Worm (Caenorhabditis elegans) whole organism, mixed stage, embryonic: ENCODE measurements around the gene F09C8.2.

Experiments
- M03D4.4 ChIP-seq: sonication (generic microtip); optimal IDR thresholded peaks from 2 replicates; lab custom pipeline; 2017; ENCODE audit warnings: mild to moderate bottlenecking, missing genetic modification characterization, missing compliant biosample characterization
- bed-3 ChIP-seq: fragments of 200-800 bp; sonication (Bioruptor generic); optimal IDR thresholded peaks from 3 replicates; lab custom pipeline; 2018; ENCODE audit warnings: mild to moderate bottlenecking, missing genetic modification characterization, moderate library complexity, missing compliant biosample characterization
- blmp-1 ChIP-seq: fragments of 150-350 bp; optimal IDR thresholded peaks from 2 replicates; lab custom pipeline; 2014; ENCODE audit warnings: missing biosample characterization, missing genetic modification characterization
- ceh-39 ChIP-seq: fragments of 150-350 bp; optimal IDR thresholded peaks from 2 replicates; lab custom pipeline; 2014; ENCODE audit warnings: missing biosample characterization, missing genetic modification characterization
- ceh-43 ChIP-seq: fragments of 200-800 bp; sonication (Bioruptor generic); optimal IDR thresholded peaks from 2 replicates; lab custom pipeline; 2018; ENCODE audit warnings: mild to moderate bottlenecking, missing genetic modification characterization, moderate library complexity, missing compliant biosample characterization
- ceh-83 ChIP-seq: fragments of 200-800 bp; sonication (Bioruptor generic); optimal IDR thresholded peaks from 2 replicates; lab custom pipeline; 2018; ENCODE audit warnings: mild to moderate bottlenecking, missing genetic modification characterization, missing compliant biosample characterization
- ces-1 ChIP-seq: fragments of 150-350 bp; optimal IDR thresholded peaks from 2 replicates; lab custom pipeline; 2014; ENCODE audit warnings: missing biosample characterization, missing genetic modification reagents, missing genetic modification characterization
- cnd-1 ChIP-seq: fragments of 200-800 bp; sonication (Bioruptor generic); optimal IDR thresholded peaks from 2 replicates; lab custom pipeline; 2018; ENCODE audit warnings: mild to moderate bottlenecking, missing genetic modification characterization, missing compliant biosample characterization
- drap-1 ChIP-seq: fragments of 200-800 bp; sonication (Bioruptor generic); optimal IDR thresholded peaks from 3 replicates; lab custom pipeline; 2018; ENCODE audit warnings: mild to moderate bottlenecking, missing genetic modification characterization, missing compliant biosample characterization
- elt-1 ChIP-seq: sonication (generic microtip); optimal IDR thresholded peaks from 2 replicates; lab custom pipeline; 2017; ENCODE audit warnings: missing genetic modification characterization, mild to moderate bottlenecking, missing compliant biosample characterization, antibody characterized with exemption, moderate library complexity, borderline replicate concordance; ENCODE audit not compliant: insufficient read depth
- elt-3 ChIP-seq: fragments of 150-350 bp; optimal IDR thresholded peaks from 2 replicates; lab custom pipeline; 2014; ENCODE audit warnings: missing biosample characterization, missing genetic modification characterization
- flh-1 ChIP-seq: fragments of 200-800 bp; sonication (Bioruptor generic); optimal IDR thresholded peaks from 2 replicates; lab custom pipeline; 2018; ENCODE audit warnings: mild to moderate bottlenecking, missing genetic modification characterization, moderate library complexity, missing compliant biosample characterization
- ham-2 ChIP-seq: fragments of 200-800 bp; sonication (Bioruptor generic); optimal IDR thresholded peaks from 2 replicates; lab custom pipeline; 2018; ENCODE audit warnings: mild to moderate bottlenecking, missing genetic modification characterization, missing compliant biosample characterization
- hlh-1 ChIP-seq: fragments of 150-350 bp; optimal IDR thresholded peaks from 2 replicates; lab custom pipeline; 2014; ENCODE audit warnings: missing biosample characterization, missing genetic modification reagents, missing genetic modification characterization
- lin-13 ChIP-seq: fragments of 150-350 bp; optimal IDR thresholded peaks from 2 replicates; lab custom pipeline; 2014; ENCODE audit warnings: missing biosample characterization, missing genetic modification characterization
- lin-32 ChIP-seq: fragments of 200-800 bp; sonication (Bioruptor generic); optimal IDR thresholded peaks from 2 replicates; lab custom pipeline; 2018; ENCODE audit warnings: mild to moderate bottlenecking, missing genetic modification characterization, missing compliant biosample characterization
- lsy-2 ChIP-seq: fragments of 150-350 bp; optimal IDR thresholded peaks from 2 replicates; lab custom pipeline; 2014; ENCODE audit warnings: missing biosample characterization, missing genetic modification characterization
- mab-5 ChIP-seq: fragments of 150-350 bp; optimal IDR thresholded peaks from 2 replicates; lab custom pipeline; 2014; ENCODE audit warnings: missing biosample characterization, missing genetic modification characterization
- mep-1 ChIP-seq: fragments of 150-350 bp; optimal IDR thresholded peaks from 2 replicates; lab custom pipeline; 2017; ENCODE audit warnings: missing biosample characterization, missing genetic modification reagents, missing genetic modification characterization, inconsistent platforms
- mls-2 ChIP-seq: sonication (generic microtip); optimal IDR thresholded peaks from 2 replicates; lab custom pipeline; 2016; ENCODE audit warnings: mild to moderate bottlenecking, missing genetic modification characterization, moderate library complexity, missing compliant biosample characterization
- nhr-12 ChIP-seq: fragments of 150-350 bp; optimal IDR thresholded peaks from 2 replicates; lab custom pipeline; 2014; ENCODE audit warnings: missing biosample characterization, missing genetic modification characterization
- nhr-2 ChIP-seq: fragments of 150-350 bp; optimal IDR thresholded peaks from 2 replicates; lab custom pipeline; 2014; ENCODE audit warnings: missing biosample characterization, missing genetic modification characterization
- nhr-237 ChIP-seq: fragments of 150-350 bp; optimal IDR thresholded peaks from 2 replicates; lab custom pipeline; 2014; ENCODE audit warnings: missing biosample characterization, missing genetic modification characterization
- nhr-28 ChIP-seq: fragments of 150-350 bp; optimal IDR thresholded peaks from 2 replicates; lab custom pipeline; 2014; ENCODE audit warnings: missing biosample characterization, missing genetic modification characterization
- nhr-76 ChIP-seq: sonication (generic microtip); optimal IDR thresholded peaks from 2 replicates; lab custom pipeline; 2017; ENCODE audit warnings: missing biosample characterization, missing genetic modification characterization
- pha-4 ChIP-seq: fragments of 150-350 bp; optimal IDR thresholded peaks from 2 replicates; lab custom pipeline; 2018; ENCODE audit warnings: missing biosample characterization, missing genetic modification reagents, missing genetic modification characterization
- sem-2 ChIP-seq: fragments of 200-800 bp; sonication (Bioruptor generic); optimal IDR thresholded peaks from 2 replicates; lab custom pipeline; 2018; ENCODE audit warnings: mild to moderate bottlenecking, missing genetic modification characterization, missing compliant biosample characterization
- snpc-4 ChIP-seq: fragments of 150-350 bp; optimal IDR thresholded peaks from 2 replicates; lab custom pipeline; 2014; ENCODE audit warnings: missing biosample characterization, missing genetic modification characterization
- sptf-1 ChIP-seq: sonication (generic microtip); optimal IDR thresholded peaks from 2 replicates; lab custom pipeline; 2017; ENCODE audit warnings: mild to moderate bottlenecking, missing genetic modification characterization, moderate library complexity, missing compliant biosample characterization
- tbx-8 ChIP-seq: fragments of 200-800 bp; sonication (Bioruptor generic); optimal IDR thresholded peaks from 2 replicates; lab custom pipeline; 2018; ENCODE audit warnings: mild to moderate bottlenecking, missing genetic modification characterization, moderate library complexity, missing compliant biosample characterization
- unc-120 ChIP-seq: sonication (generic microtip); optimal IDR thresholded peaks from 2 replicates; lab custom pipeline; 2017; ENCODE audit warnings: missing genetic modification characterization, missing compliant biosample characterization; ENCODE audit not compliant: poor library complexity, severe bottlenecking
- unc-39 ChIP-seq: fragments of 150-350 bp; optimal IDR thresholded peaks from 2 replicates; lab custom pipeline; 2014; ENCODE audit warnings: missing biosample characterization, missing genetic modification characterization
- unc-62 ChIP-seq: fragments of 150-350 bp; optimal IDR thresholded peaks from 2 replicates; lab custom pipeline; 2014; ENCODE audit warnings: missing biosample characterization, missing genetic modification reagents, missing genetic modification characterization
- zip-8 ChIP-seq: fragments of 150-350 bp; optimal IDR thresholded peaks from 2 replicates; lab custom pipeline; 2014; ENCODE audit warnings: missing biosample characterization, missing genetic modification characterization
- ztf-11 ChIP-seq: fragments of 150-350 bp; optimal IDR thresholded peaks from 2 replicates; lab custom pipeline; 2014; ENCODE audit warnings: missing biosample characterization, missing genetic modification characterization

The F09C8.2 gene

DNA sequence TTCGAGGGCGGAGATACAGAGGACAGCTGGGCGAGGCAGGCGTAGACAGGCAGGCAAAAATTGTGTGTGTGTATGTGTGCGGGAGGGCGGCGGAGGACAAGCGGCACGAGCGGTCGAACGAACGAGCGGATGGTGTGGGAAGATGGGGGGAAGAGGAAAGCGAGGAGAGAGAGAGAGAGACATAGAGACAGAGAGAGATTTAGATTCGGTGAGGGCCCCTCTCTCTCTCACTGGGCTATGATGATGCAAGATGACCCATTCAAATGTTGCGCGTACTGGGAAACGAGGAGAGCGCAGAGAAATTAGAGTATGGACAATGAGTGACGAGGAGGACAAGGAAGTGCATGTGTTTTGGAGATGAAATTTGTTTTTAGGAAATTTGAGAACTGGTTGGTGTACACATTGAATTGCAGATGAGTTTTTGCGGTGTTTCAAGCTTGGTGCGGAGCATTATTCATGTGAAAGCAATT is 941 bp upstream of the F09C8.2 start:
- TF ChIP-seq unc-62 (GFP tag; lab: Kevin White, UChicago) (peak; percentile 89), pha-4 (tag; lab: Kevin White, UChicago) (peak; percentile 52), lin-13 (tag; lab: Kevin White, UChicago) (peak; percentile 83), ces-1 (GFP tag; lab: Kevin White, UChicago) (peak; percentile 89), nhr-2 (tag; lab: Kevin White, UChicago) (peak; percentile 89), bed-3 (GFP tag; lab: Kevin White, UChicago) (peak; percentile 36), blmp-1 (no peak), nhr-28 (no peak), cnd-1 (peak; percentile 77), nhr-237 (tag; lab: Kevin White, UChicago) (peak; percentile 61), zip-8 (tag; lab: Kevin White, UChicago) (peak; percentile 89), unc-120 (peak; percentile 80), hlh-1 (peak; percentile 70), ceh-83 (GFP tag; lab: Kevin White, UChicago) (no peak), nhr-76 (tag; lab: Kevin White, UChicago) (no peak), nhr-12 (peak; percentile 20), ztf-11 (tag; lab: Kevin White, UChicago) (peak; percentile 92), sptf-1 (peak; percentile 87), ham-2 (peak; percentile 97), mls-2 (tag; lab: Kevin White, UChicago) (peak; percentile 93), elt-3 (tag; lab: Kevin White, UChicago) (peak; percentile 58), lsy-2 (tag; lab: Kevin White, UChicago) (peak; percentile 61), drap-1 (GFP tag; lab: Kevin White, UChicago) (peak; percentile 79), mep-1 (tag; lab: Kevin White, UChicago) (peak; percentile 70), snpc-4 (tag; lab: Kevin White, UChicago) (no peak), mab-5 (tag; lab: Kevin White, UChicago) (no peak), lin-32 (GFP tag; lab: Kevin White, UChicago) (peak; percentile 40), flh-1 (GFP tag; lab: Kevin White, UChicago) (peak; percentile 43), ceh-43 (GFP tag; lab: Kevin White, UChicago) (peak; percentile 67), unc-39 (tag; lab: Kevin White, UChicago) (peak; percentile 39), elt-1 (tag; lab: Kevin White, UChicago) (peak; percentile 62), sem-2 (GFP tag; lab: Kevin White, UChicago) (peak; percentile 40), M03D4.4 (tag; lab: Kevin White, UChicago) (peak; percentile 70), ceh-39 (peak; percentile 46), tbx-8 (GFP tag; lab: Kevin White, UChicago) (peak; percentile 77)

DNA sequence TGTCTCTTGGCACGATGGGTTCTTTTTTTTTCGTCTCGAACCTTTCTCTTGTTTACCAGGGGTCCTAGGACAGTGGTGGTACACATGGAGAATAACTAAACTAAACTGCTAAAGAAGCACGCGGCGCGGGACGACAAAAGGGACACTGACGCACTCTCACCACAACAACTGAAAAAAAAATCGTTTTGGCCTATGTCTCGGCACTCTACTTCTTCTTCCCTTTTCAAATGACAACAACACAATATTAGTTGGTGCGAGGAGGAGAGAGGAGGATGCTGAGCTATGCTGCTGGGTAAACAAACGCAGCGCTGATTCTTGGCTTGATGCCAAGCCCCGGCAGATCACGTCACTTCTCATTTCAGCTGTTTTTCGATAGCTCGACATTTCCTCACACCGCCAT is 1.6 kb downstream of the F09C8.2 start:
- TF ChIP-seq hlh-1 (no peak), ham-2 (no peak), elt-1 (tag; lab: Kevin White, UChicago) (no peak), ces-1 (GFP tag; lab: Kevin White, UChicago) (no peak), bed-3 (GFP tag; lab: Kevin White, UChicago) (no peak), sptf-1 (no peak), ceh-43 (GFP tag; lab: Kevin White, UChicago) (no peak), unc-62 (GFP tag; lab: Kevin White, UChicago) (no peak), blmp-1 (no peak), tbx-8 (GFP tag; lab: Kevin White, UChicago) (no peak), sem-2 (GFP tag; lab: Kevin White, UChicago) (no peak), ztf-11 (tag; lab: Kevin White, UChicago) (no peak), flh-1 (GFP tag; lab: Kevin White, UChicago) (no peak), mab-5 (tag; lab: Kevin White, UChicago) (no peak)

DNA sequence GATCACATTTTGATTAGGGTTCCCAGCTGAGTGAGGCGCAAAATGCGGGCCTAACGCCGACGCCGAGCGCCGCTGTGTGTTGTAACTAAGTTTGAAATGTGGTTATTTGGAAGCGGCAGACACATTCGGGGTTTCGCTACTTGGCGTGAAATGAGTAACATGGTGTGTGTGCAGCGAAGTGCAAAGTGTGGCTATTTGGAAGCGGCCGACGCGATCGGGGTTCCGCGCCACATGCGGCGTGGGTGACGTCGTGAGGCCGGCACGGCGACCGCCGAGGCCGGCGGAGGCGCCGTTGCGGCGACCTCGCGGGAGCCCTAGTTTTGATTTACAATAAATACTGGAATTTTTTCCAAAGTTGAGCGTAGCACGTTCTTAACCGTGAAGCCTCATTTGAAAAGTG is 2.2 kb downstream of the F09C8.2 start:
- TF ChIP-seq lin-13 (tag; lab: Kevin White, UChicago) (no peak), ceh-83 (GFP tag; lab: Kevin White, UChicago) (no peak), nhr-12 (no peak), ham-2 (no peak), mls-2 (tag; lab: Kevin White, UChicago) (no peak)
